Fruit fly (Drosophila melanogaster): ENCODE results near the gene CG15771.

CG15771 gene

dm6 chrX:5746864-5747861 lies 8.2 kb upstream of the CG15771 start, which contains the start of the genes IntS6 and Rtel1 (continued):
- TF ChIP-seq BEAF-32 (GFP tag; optimal IDR thresholded peaks at IDR 0.05) (peak; percentile 58), vvl (GFP tag; IDR thresholded peaks at IDR 0.05) (peak; percentile 92), Blimp-1 (GFP tag; optimal IDR thresholded peaks at IDR 0.05) (peak; percentile 77), Nf-YC (tag; optimal IDR thresholded peaks at IDR 0.05) (peak; percentile 79), CG10209 (GFP tag; optimal IDR thresholded peaks at IDR 0.05) (peak; percentile 100), Xbp1 (GFP tag; optimal IDR thresholded peaks at IDR 0.05) (peak; percentile 91), al (GFP tag; IDR thresholded peaks at IDR 0.05) (peak; percentile 91), CG6689 (GFP tag; IDR thresholded peaks at IDR 0.05) (peak; percentile 90), CG14860 (GFP tag; IDR thresholded peaks at IDR 0.05; ENCODE audit: partially characterized antibody) (no peak), run (tag; optimal IDR thresholded peaks at IDR 0.05) (peak; percentile 69), Hand (GFP tag; optimal IDR thresholded peaks at IDR 0.05) (peak; percentile 72), mam (GFP tag; optimal IDR thresholded peaks at IDR 0.05) (peak; percentile 96), tin (GFP tag; optimal IDR thresholded peaks at IDR 0.05) (peak; percentile 89), CG5180 (GFP tag; optimal IDR thresholded peaks at IDR 0.05) (peak; percentile 61), CG30020 (tag; optimal IDR thresholded peaks at IDR 0.05) (peak; percentile 70), Ets65A (GFP tag) (peak; percentile 97), CoRest (tag; optimal IDR thresholded peaks at IDR 0.05) (peak; percentile 94), Ada2b (GFP tag; IDR thresholded peaks at IDR 0.05) (peak; percentile 89), twi (tag; optimal IDR thresholded peaks at IDR 0.05) (peak; percentile 83), ttk (GFP tag; IDR thresholded peaks at IDR 0.05) (peak; percentile 87), MBD-R2 (GFP tag; IDR thresholded peaks at IDR 0.05) (peak; percentile 79), ato (GFP tag; IDR thresholded peaks at IDR 0.05; ENCODE audit: partially characterized antibody) (no peak), CG6854 (GFP tag; optimal IDR thresholded peaks at IDR 0.05) (peak; percentile 57), tio (GFP tag; optimal IDR thresholded peaks at IDR 0.05) (peak; percentile 89), tna (GFP tag; IDR thresholded peaks at IDR 0.05; ENCODE audit: partially characterized antibody) (no peak), CG7271 (tag; optimal IDR thresholded peaks at IDR 0.05) (peak; percentile 52), pho (GFP tag; optimal IDR thresholded peaks at IDR 0.05) (peak; percentile 89), schlank (tag; optimal IDR thresholded peaks at IDR 0.05) (peak; percentile 86), E2f2 (GFP tag; IDR thresholded peaks at IDR 0.05) (peak; percentile 62), Hr78 (GFP tag; optimal IDR thresholded peaks at IDR 0.05) (peak in 1 of 2 experiments; percentile 59), Gug (GFP tag; IDR thresholded peaks at IDR 0.05) (peak; percentile 90), CG9876 (GFP tag; optimal IDR thresholded peaks at IDR 0.05) (peak; percentile 82), shn (GFP tag; optimal IDR thresholded peaks at IDR 0.05) (peak; percentile 92), HmgZ (tag; optimal IDR thresholded peaks at IDR 0.05) (peak; percentile 92), slou (GFP tag; optimal IDR thresholded peaks at IDR 0.05) (peak; percentile 79), Elba2 (GFP tag; optimal IDR thresholded peaks at IDR 0.05) (peak; percentile 39), Neu2 (GFP tag; optimal IDR thresholded peaks at IDR 0.05; ENCODE audit: borderline replicate concordance) (no peak), org-1 (GFP tag; optimal IDR thresholded peaks at IDR 0.05) (peak; percentile 71), CG3726 (GFP tag; IDR thresholded peaks at IDR 0.05) (peak; percentile 85), CG2199 (GFP tag; IDR thresholded peaks at IDR 0.05) (0 out of 3 replicates have a peak, but pooled peaks have one; percentile 27), CG2712 (tag; optimal IDR thresholded peaks at IDR 0.05) (peak; percentile 86), kah (GFP tag; optimal IDR thresholded peaks at IDR 0.05) (peak; percentile 57), CG17359 (tag; optimal IDR thresholded peaks at IDR 0.05) (peak; percentile 86), CG7963 (GFP tag; IDR thresholded peaks at IDR 0.05; ENCODE audit: partially characterized antibody) (peak; percentile 41; the same call in 1 of the 3 replicates), knrl (GFP tag; IDR thresholded peaks at IDR 0.05; ENCODE audit: partially characterized antibody) (no peak; the same call in 2 of the 3 replicates), CG10267 (tag; optimal IDR thresholded peaks at IDR 0.05) (peak; percentile 78), Hsf (GFP tag; optimal IDR thresholded peaks at IDR 0.05) (peak; percentile 93)

All from whole organism, embryonic.